Fruit fly (Drosophila melanogaster) whole organism, embryonic: Measurements from ENCODE around the gene LUBEL.
A peak's percentile ranks its signal among the peaks of the same experiment; 100 is the strongest.

Experiments used
- Atf3 ChIP-seq: fragments of 200-800 bp; sonication (Bioruptor generic); optimal IDR thresholded peaks from 3 replicates; lab custom pipeline; 2016; ENCODE audit warnings: missing biosample characterization, missing genetic modification characterization
- B-H1 ChIP-seq: fragments of 200-800 bp; sonication (Bioruptor generic); IDR thresholded peaks from 3 replicates; pipeline ENCODE4 v1.3.6; 2022; ENCODE audit warnings: missing biosample characterization, missing genetic modification characterization
- Bdp1 ChIP-seq: fragments of 200-800 bp; sonication (Bioruptor generic); optimal IDR thresholded peaks from 3 replicates; lab custom pipeline; 2016; ENCODE audit warnings: missing biosample characterization, missing genetic modification characterization
- CG10209 ChIP-seq: fragments of 200-800 bp; sonication (Bioruptor generic); optimal IDR thresholded peaks from 3 replicates; lab custom pipeline; 2017; ENCODE audit warnings: missing biosample characterization, mild to moderate bottlenecking, missing genetic modification characterization, missing genetic modification reagents
- CG1024 ChIP-seq: fragments of 200-800 bp; sonication (Bioruptor generic); IDR thresholded peaks from 2 replicates; pipeline ENCODE4 v1.3.6; 2022; ENCODE audit warnings: missing biosample characterization, missing genetic modification characterization
- CG10543 ChIP-seq: fragments of 200-800 bp; sonication (Bioruptor generic); optimal IDR thresholded peaks from 3 replicates; lab custom pipeline; 2017; ENCODE audit warnings: missing biosample characterization, mild to moderate bottlenecking, missing genetic modification characterization, moderate library complexity
- CG11696 ChIP-seq: fragments of 200-800 bp; sonication (Bioruptor generic); IDR thresholded peaks from 2 replicates; pipeline ENCODE4 v1.3.6; 2022; ENCODE audit warnings: missing biosample characterization, missing genetic modification characterization
- CG12071 ChIP-seq: fragments of 200-800 bp; sonication (Bioruptor generic); optimal IDR thresholded peaks from 3 replicates; lab custom pipeline; 2018; ENCODE audit warnings: missing biosample characterization, mild to moderate bottlenecking, missing genetic modification characterization
- CG12299 ChIP-seq: fragments of 200-800 bp; sonication (Bioruptor generic); optimal IDR thresholded peaks from 2 replicates; lab custom pipeline; 2018; ENCODE audit warnings: missing biosample characterization, mild to moderate bottlenecking, missing genetic modification characterization
- CG12942 ChIP-seq: fragments of 200-800 bp; sonication (Bioruptor generic); optimal IDR thresholded peaks from 3 replicates; lab custom pipeline; 2016; ENCODE audit warnings: missing biosample characterization, missing genetic modification characterization
- CG13123 ChIP-seq: fragments of 200-800 bp; sonication (Bioruptor generic); optimal IDR thresholded peaks from 2 replicates; lab custom pipeline; 2016; ENCODE audit warnings: missing biosample characterization, missing genetic modification characterization
- CG17328 ChIP-seq: fragments of 200-800 bp; sonication (Bioruptor generic); IDR thresholded peaks from 2 replicates; pipeline ENCODE4 v1.3.6; 2022; ENCODE audit warnings: missing biosample characterization, missing genetic modification characterization
- CG17359 ChIP-seq: fragments of 200-800 bp; sonication (Bioruptor generic); optimal IDR thresholded peaks from 3 replicates; lab custom pipeline; 2018; ENCODE audit warnings: missing biosample characterization, mild to moderate bottlenecking, missing genetic modification characterization, moderate library complexity
- CG17385 ChIP-seq: fragments of 200-800 bp; sonication (Bioruptor generic); optimal IDR thresholded peaks from 3 replicates; lab custom pipeline; 2018; ENCODE audit warnings: missing biosample characterization, mild to moderate bottlenecking, missing genetic modification characterization
- CG17802 ChIP-seq: fragments of 200-800 bp; sonication (Bioruptor generic); optimal IDR thresholded peaks from 2 replicates; lab custom pipeline; 2018; ENCODE audit warnings: missing biosample characterization, mild to moderate bottlenecking, missing genetic modification characterization, moderate library complexity
- CG17912 ChIP-seq: fragments of 200-800 bp; sonication (Bioruptor generic); optimal IDR thresholded peaks from 2 replicates; lab custom pipeline; 2018; ENCODE audit warnings: missing biosample characterization, mild to moderate bottlenecking, missing genetic modification characterization
- CG1792 ChIP-seq: fragments of 200-800 bp; sonication (Bioruptor generic); optimal IDR thresholded peaks from 2 replicates; lab custom pipeline; 2016; ENCODE audit warnings: missing biosample characterization, missing genetic modification characterization
- CG18599 ChIP-seq: fragments of 200-800 bp; sonication (Bioruptor generic); optimal IDR thresholded peaks from 3 replicates; lab custom pipeline; 2017; ENCODE audit warnings: missing biosample characterization, missing genetic modification characterization, mild to moderate bottlenecking, moderate library complexity, missing genetic modification reagents
- CG2120 ChIP-seq: fragments of 200-800 bp; sonication (Bioruptor generic); optimal IDR thresholded peaks from 3 replicates; lab custom pipeline; 2016; ENCODE audit warnings: missing biosample characterization, missing genetic modification characterization
- CG2712 ChIP-seq: fragments of 200-800 bp; optimal IDR thresholded peaks from 3 replicates; lab custom pipeline; 2019; ENCODE audit warnings: missing biosample characterization, mild to moderate bottlenecking, missing genetic modification characterization, moderate library complexity
- CG2875 ChIP-seq: fragments of 200-800 bp; sonication (Bioruptor generic); optimal IDR thresholded peaks from 2 replicates; lab custom pipeline; 2017; ENCODE audit warnings: missing biosample characterization, mild to moderate bottlenecking, missing genetic modification characterization, missing genetic modification reagents
- CG3726 ChIP-seq: fragments of 200-800 bp; sonication (Bioruptor generic); IDR thresholded peaks from 3 replicates; pipeline ENCODE4, ENCODE4 v1.3.6; 2022; ENCODE audit warnings: missing biosample characterization, missing genetic modification characterization
- CG4328 ChIP-seq: fragments of 200-800 bp; sonication (Bioruptor generic); optimal IDR thresholded peaks from 3 replicates; lab custom pipeline; 2017; ENCODE audit warnings: missing biosample characterization, missing genetic modification reagents, missing genetic modification characterization
- CG7963 ChIP-seq: fragments of 200-800 bp; sonication (Bioruptor generic); IDR thresholded peaks from 3 replicates; pipeline ENCODE4 v1.3.6; 2022; ENCODE audit warnings: missing biosample characterization, missing genetic modification characterization; ENCODE audit not compliant: partially characterized antibody
- CG8290 ChIP-seq, 3 experiments: fragments of 200-800 bp; sonication (Bioruptor generic); optimal IDR thresholded peaks; 2 replicates each; lab custom pipeline; 2016 to 2019; ENCODE audit warnings: missing biosample characterization in 3 of 3, missing genetic modification characterization in 3 of 3, mild to moderate bottlenecking in 2 of 3, moderate library complexity in 1 of 3
- CG9609 ChIP-seq: fragments of 200-800 bp; sonication (Bioruptor generic); optimal IDR thresholded peaks from 3 replicates; lab custom pipeline; 2016; ENCODE audit warnings: missing biosample characterization, missing genetic modification characterization
- CG9817 ChIP-seq: fragments of 200-800 bp; sonication (Bioruptor generic); optimal IDR thresholded peaks from 2 replicates; lab custom pipeline; 2018; ENCODE audit warnings: missing biosample characterization, mild to moderate bottlenecking, missing genetic modification characterization, moderate library complexity
- Chrac-16 ChIP-seq: fragments of 200-800 bp; sonication (Bioruptor generic); optimal IDR thresholded peaks from 3 replicates; lab custom pipeline; 2016; ENCODE audit warnings: missing biosample characterization, missing genetic modification characterization
- Deaf1 ChIP-seq: fragments of 200-800 bp; optimal IDR thresholded peaks from 3 replicates; lab custom pipeline; 2019; ENCODE audit warnings: missing biosample characterization, mild to moderate bottlenecking, missing genetic modification characterization, moderate library complexity
- Hmr ChIP-seq: fragments of 200-800 bp; sonication (Bioruptor generic); optimal IDR thresholded peaks from 3 replicates; lab custom pipeline; 2017; ENCODE audit warnings: mild to moderate bottlenecking, missing biosample characterization, missing genetic modification reagents, missing genetic modification characterization
- Poxn ChIP-seq: fragments of 200-800 bp; sonication (Bioruptor generic); IDR thresholded peaks from 2 replicates; pipeline ENCODE4 v1.3.6; 2022; ENCODE audit warnings: missing biosample characterization, missing genetic modification characterization
- Ravus ChIP-seq: fragments of 200-800 bp; sonication (Bioruptor generic); IDR thresholded peaks from 2 replicates; pipeline ENCODE4 v1.3.6; 2022; ENCODE audit warnings: missing biosample characterization, missing genetic modification characterization
- Rfx ChIP-seq: fragments of 200-800 bp; sonication (Bioruptor generic); IDR thresholded peaks from 2 replicates; pipeline ENCODE4 v1.3.6; 2022; ENCODE audit warnings: missing biosample characterization, missing genetic modification characterization
- Scr ChIP-seq: fragments of 200-800 bp; sonication (Bioruptor generic); IDR thresholded peaks from 2 replicates; pipeline ENCODE4 v1.3.6; 2022; ENCODE audit warnings: missing biosample characterization, missing genetic modification characterization; ENCODE audit not compliant: partially characterized antibody
- Spps ChIP-seq: fragments of 200-800 bp; sonication (Bioruptor generic); optimal IDR thresholded peaks from 2 replicates; lab custom pipeline; 2018; ENCODE audit warnings: missing biosample characterization, mild to moderate bottlenecking, missing genetic modification characterization
- Sry-β ChIP-seq: fragments of 200-800 bp; sonication (Bioruptor generic); optimal IDR thresholded peaks from 2 replicates; lab custom pipeline; 2018; ENCODE audit warnings: missing biosample characterization, mild to moderate bottlenecking, missing genetic modification characterization, moderate library complexity
- Sry-δ ChIP-seq: fragments of 200-800 bp; sonication (Bioruptor generic); optimal IDR thresholded peaks from 2 replicates; lab custom pipeline; 2016; ENCODE audit warnings: missing biosample characterization, missing genetic modification characterization
- Stat92E ChIP-seq, 3 experiments: fragments of >200 bp in 2 of 3; fragments of 200-800 bp in 1 of 3; sonication (Bioruptor generic) in 1 of 3; optimal IDR thresholded peaks; 2 replicates each; lab custom pipeline; 2017 to 2019; ENCODE audit warnings: missing biosample characterization in 3 of 3, missing genetic modification characterization in 3 of 3, mild to moderate bottlenecking in 1 of 3, moderate library complexity in 1 of 3
- YL-1 ChIP-seq: fragments of 200-800 bp; sonication (Bioruptor generic); optimal IDR thresholded peaks from 3 replicates; lab custom pipeline; 2017; ENCODE audit warnings: missing biosample characterization, mild to moderate bottlenecking, missing genetic modification characterization
- amos ChIP-seq: fragments of 200-800 bp; sonication (Bioruptor generic); IDR thresholded peaks from 2 replicates; pipeline ENCODE4 v1.3.6; 2022; ENCODE audit warnings: missing biosample characterization, missing genetic modification characterization; ENCODE audit not compliant: partially characterized antibody
- bigmax ChIP-seq: fragments of 200-800 bp; sonication (Bioruptor generic); optimal IDR thresholded peaks from 2 replicates; lab custom pipeline; 2018; ENCODE audit warnings: missing biosample characterization, mild to moderate bottlenecking, missing genetic modification characterization
- dmrt11E ChIP-seq: fragments of 200-800 bp; sonication (Bioruptor generic); optimal IDR thresholded peaks from 3 replicates; lab custom pipeline; 2018; ENCODE audit warnings: missing biosample characterization, mild to moderate bottlenecking, missing genetic modification characterization, moderate library complexity
- en ChIP-seq: fragments of 200-800 bp; sonication (Bioruptor generic); optimal IDR thresholded peaks from 2 replicates; lab custom pipeline; 2016; ENCODE audit warnings: missing biosample characterization, missing genetic modification characterization
- fd3F ChIP-seq: fragments of 200-800 bp; sonication (Bioruptor generic); optimal IDR thresholded peaks from 2 replicates; lab custom pipeline; 2018; ENCODE audit warnings: missing biosample characterization, mild to moderate bottlenecking, missing genetic modification characterization, moderate library complexity
- oc ChIP-seq: fragments of 200-800 bp; sonication (Bioruptor generic); optimal IDR thresholded peaks from 2 replicates; lab custom pipeline; 2018; ENCODE audit warnings: missing biosample characterization, mild to moderate bottlenecking, missing genetic modification characterization, moderate library complexity
- pho ChIP-seq: fragments of 200-800 bp; sonication (Bioruptor generic); optimal IDR thresholded peaks from 2 replicates; lab custom pipeline; 2016; ENCODE audit warnings: missing biosample characterization, missing genetic modification characterization
- ranshi ChIP-seq: fragments of 200-800 bp; sonication (Bioruptor generic); IDR thresholded peaks from 2 replicates; pipeline ENCODE4 v1.3.6; 2022; ENCODE audit warnings: missing biosample characterization, missing genetic modification characterization
- tio ChIP-seq: fragments of 200-800 bp; sonication (Bioruptor generic); optimal IDR thresholded peaks from 2 replicates; lab custom pipeline; 2017; ENCODE audit warnings: missing biosample characterization, missing genetic modification characterization, inconsistent platforms
- zf30C ChIP-seq: fragments of 200-800 bp; sonication (Bioruptor generic); optimal IDR thresholded peaks from 3 replicates; lab custom pipeline; 2018; ENCODE audit warnings: missing biosample characterization, mild to moderate bottlenecking, missing genetic modification characterization
- zfh2 ChIP-seq: fragments of 200-800 bp; sonication (Bioruptor generic); optimal IDR thresholded peaks from 2 replicates; lab custom pipeline; 2016; ENCODE audit warnings: missing biosample characterization, missing genetic modification characterization

The LUBEL gene

DNA sequence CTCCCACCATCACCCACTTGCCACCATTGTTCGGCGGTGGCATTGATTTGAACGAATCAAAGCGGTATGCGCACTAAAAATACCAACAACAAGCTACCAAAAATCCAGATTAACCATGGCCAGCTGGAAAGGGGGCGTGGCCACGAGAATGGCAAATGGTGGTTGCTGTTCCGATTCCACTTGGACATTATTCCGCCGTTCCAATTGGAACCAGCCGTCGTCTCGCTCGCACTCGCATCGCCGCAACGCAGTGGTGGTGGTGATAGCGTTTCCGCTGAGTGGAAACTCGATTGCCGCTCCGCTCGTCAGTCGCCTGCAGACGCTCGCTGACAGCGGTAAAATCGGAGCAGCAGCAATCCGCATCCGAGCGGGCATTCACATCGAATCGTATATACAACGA is 49.1 kb upstream of the LUBEL start, which contains the start of gene sens-2 (continued):
- TF ChIP-seq CG12071 (GFP tag; lab: Kevin White, UChicago) (peak; percentile 54), Stat92E (GFP tag; optimal IDR thresholded peaks at IDR 0.05; lab: Kevin White, UChicago) (no peak), CG4328 (no peak), en (GFP tag; lab: Kevin White, UChicago) (no peak), tio (GFP tag; lab: Kevin White, UChicago) (no peak), CG17385 (GFP tag; lab: Kevin White, UChicago) (no peak), B-H1 (no peak), CG9609 (GFP tag; lab: Kevin White, UChicago) (no peak), CG7963 (GFP tag; lab: Robert Waterston, UW) (no peak), zf30C (no peak), Spps (tag; lab: Kevin White, UChicago) (no peak), oc (tag; lab: Kevin White, UChicago) (peak; percentile 80), Rfx (peak; percentile 8; the same call in 1 of the 2 replicates), CG2875 (GFP tag; lab: Kevin White, UChicago) (no peak), CG12299 (tag; lab: Kevin White, UChicago) (no peak), CG13123 (GFP tag; lab: Kevin White, UChicago) (no peak), CG17359 (tag; lab: Kevin White, UChicago) (no peak), Chrac-16 (no peak), amos (GFP tag; lab: Robert Waterston, UW) (no peak; the same call in 1 of the 2 replicates), CG3726 (no peak), ranshi (GFP tag; lab: Robert Waterston, UW) (no peak), CG9817 (no peak), bigmax (GFP tag; lab: Kevin White, UChicago) (no peak), Ravus (GFP tag; lab: Robert Waterston, UW) (no peak), CG11696 (GFP tag; lab: Robert Waterston, UW) (no peak), Deaf1 (tag; lab: Kevin White, UChicago) (peak; percentile 70), CG10209 (GFP tag; lab: Kevin White, UChicago) (no peak), CG1024 (GFP tag; lab: Robert Waterston, UW) (peak; percentile 47; the same call in 1 of the 2 replicates), CG12942 (GFP tag; lab: Kevin White, UChicago) (no peak), CG10543 (GFP tag; lab: Kevin White, UChicago) (peak; percentile 45), Scr (GFP tag; lab: Robert Waterston, UW) (peak; percentile 14; the same call in 1 of the 2 replicates), CG17802 (tag; lab: Kevin White, UChicago) (no peak), CG17328 (GFP tag; lab: Robert Waterston, UW) (no peak), Bdp1 (GFP tag; lab: Kevin White, UChicago) (no peak), zfh2 (GFP tag; lab: Kevin White, UChicago) (no peak), CG2712 (tag; lab: Kevin White, UChicago) (no peak), Sry-δ (GFP tag; lab: Kevin White, UChicago) (no peak), CG8290 (GFP tag; optimal IDR thresholded peaks at IDR 0.05; lab: Kevin White, UChicago) (no peak), CG8290 (tag; optimal IDR thresholded peaks at IDR 0.05; lab: Kevin White, UChicago) (peak in 1 of 2 experiments; percentile 29), YL-1 (no peak), CG2120 (GFP tag; lab: Kevin White, UChicago) (no peak), CG17912 (no peak), Hmr (GFP tag; lab: Kevin White, UChicago) (no peak), CG18599 (GFP tag; lab: Kevin White, UChicago) (no peak), dmrt11E (tag; lab: Kevin White, UChicago) (no peak), Atf3 (no peak), CG1792 (GFP tag; lab: Kevin White, UChicago) (no peak), fd3F (GFP tag; lab: Kevin White, UChicago) (no peak), Sry-β (GFP tag; lab: Kevin White, UChicago) (no peak), pho (GFP tag; lab: Kevin White, UChicago) (no peak), Poxn (GFP tag; lab: Robert Waterston, UW) (no peak)
